Fruit fly (Drosophila melanogaster): Measurements from ENCODE around the gene cyst.
A peak's percentile ranks its signal among the peaks of the same experiment; 100 is the strongest.

Gene cyst

dm6 chr2L:19463824-19464317, 44.7 kb downstream of the cyst start, which contains the start of gene tj (continued):
- TF ChIP-seq seq (GFP tag; IDR thresholded peaks at IDR 0.05) (no peak), emc (GFP tag; optimal IDR thresholded peaks at IDR 0.05) (no peak), z (GFP tag; IDR thresholded peaks at IDR 0.05) (no peak), Deaf1 (tag; optimal IDR thresholded peaks at IDR 0.05) (peak; percentile 93), Oli (tag; optimal IDR thresholded peaks at IDR 0.05) (no peak), prd (optimal IDR thresholded peaks at IDR 0.05) (no peak), prd (GFP tag; IDR thresholded peaks at IDR 0.05) (0 out of 3 replicates have a peak, but pooled peaks have one; percentile 0), CG11723 (GFP tag; optimal IDR thresholded peaks at IDR 0.05) (no peak), CG42726 (GFP tag; IDR thresholded peaks at IDR 0.05; ENCODE audit: partially characterized antibody) (0 out of 2 replicates have a peak, but pooled peaks have one; percentile 19), Aef1 (GFP tag; IDR thresholded peaks at IDR 0.05) (peak; percentile 43), grau (tag; optimal IDR thresholded peaks at IDR 0.05) (no peak), chinmo (GFP tag; IDR thresholded peaks at IDR 0.05; ENCODE audit: partially characterized antibody) (0 out of 4 replicates have a peak, but pooled peaks have one; percentile 38), Atf6 (GFP tag; IDR thresholded peaks at IDR 0.05) (no peak), row (GFP tag; IDR thresholded peaks at IDR 0.05) (peak; percentile 4; the same call in 1 of the 3 replicates), CG15514 (GFP tag; optimal IDR thresholded peaks at IDR 0.05) (no peak), CG10209 (GFP tag; optimal IDR thresholded peaks at IDR 0.05) (no peak), Nf-YC (tag; optimal IDR thresholded peaks at IDR 0.05) (peak; percentile 96), Rfx (GFP tag; IDR thresholded peaks at IDR 0.05) (0 out of 2 replicates have a peak, but pooled peaks have one; percentile 11), CG11695 (GFP tag; IDR thresholded peaks at IDR 0.05) (no peak), CG10274 (GFP tag; optimal IDR thresholded peaks at IDR 0.05) (no peak), Antp (GFP tag; optimal IDR thresholded peaks at IDR 0.05) (no peak), twi (tag; optimal IDR thresholded peaks at IDR 0.05) (no peak), HLH54F (GFP tag; optimal IDR thresholded peaks at IDR 0.05) (no peak), abd-A (tag; optimal IDR thresholded peaks at IDR 0.05) (peak; percentile 42), crc (GFP tag; optimal IDR thresholded peaks at IDR 0.05) (no peak), gcm2 (GFP tag; optimal IDR thresholded peaks at IDR 0.05) (no peak), Nf-YB (GFP tag; optimal IDR thresholded peaks at IDR 0.05) (peak; percentile 92), Dll (GFP tag; IDR thresholded peaks at IDR 0.05; ENCODE audit: partially characterized antibody) (no peak), Trl (optimal IDR thresholded peaks at IDR 0.05) (peak; percentile 9 to 46), Trl (GFP tag; optimal IDR thresholded peaks at IDR 0.05) (no peak), da (GFP tag; optimal IDR thresholded peaks at IDR 0.05) (no peak), ewg (GFP tag; optimal IDR thresholded peaks at IDR 0.05) (peak; percentile 20), eyg (GFP tag; optimal IDR thresholded peaks at IDR 0.05) (no peak), psq (GFP tag; optimal IDR thresholded peaks at IDR 0.05) (no peak), CG11504 (tag; optimal IDR thresholded peaks at IDR 0.05) (no peak), CG4360 (GFP tag; IDR thresholded peaks at IDR 0.05) (peak; percentile 71)

dm6 chr2L:19463405-19463804, 45.2 kb downstream of the cyst start:
- TF ChIP-seq CG10979 (tag; optimal IDR thresholded peaks at IDR 0.05), result peak; percentile 33
- TF ChIP-seq sens (GFP tag), result peak; percentile 18
- peak; percentile 63 for TF ChIP-seq CG9437 (GFP tag; optimal IDR thresholded peaks at IDR 0.05)
- peak; percentile 12 for TF ChIP-seq fd96Cb (tag; optimal IDR thresholded peaks at IDR 0.05)
- peak; percentile 44 for TF ChIP-seq CG2678 (tag; optimal IDR thresholded peaks at IDR 0.05)
- TF ChIP-seq CG17385 (GFP tag; optimal IDR thresholded peaks at IDR 0.05), result peak; percentile 1
- TF ChIP-seq phol (tag; optimal IDR thresholded peaks at IDR 0.05), result peak; percentile 35
- TF ChIP-seq tll (GFP tag; optimal IDR thresholded peaks at IDR 0.05), result no peak
- TF ChIP-seq ara (GFP tag; IDR thresholded peaks at IDR 0.05), result no peak
- peak; percentile 41 for TF ChIP-seq Oli (tag; optimal IDR thresholded peaks at IDR 0.05)
- TF ChIP-seq HLH4C (GFP tag; IDR thresholded peaks at IDR 0.05; ENCODE audit: partially characterized antibody), result no peak
- TF ChIP-seq nmo (GFP tag; optimal IDR thresholded peaks at IDR 0.05), result peak; percentile 32
- TF ChIP-seq CG14710 (tag; optimal IDR thresholded peaks at IDR 0.05), result peak; percentile 8
- TF ChIP-seq Sox100B (GFP tag; optimal IDR thresholded peaks at IDR 0.05), result peak; percentile 58
- TF ChIP-seq CTCF (GFP tag; optimal IDR thresholded peaks at IDR 0.05), result no peak
- no peak for TF ChIP-seq sc (optimal IDR thresholded peaks at IDR 0.05)
- peak; percentile 2 for TF ChIP-seq sc (GFP tag; optimal IDR thresholded peaks at IDR 0.05)
- peak in 1 of 3 experiments; percentile 28 for TF ChIP-seq lola (GFP tag; optimal IDR thresholded peaks at IDR 0.05)
